Fruit fly (Drosophila melanogaster): ENCODE measurements around the gene CG6293.

CG6293 gene

dm6 chr3R:10268865-10269442, 42.5 kb downstream of the CG6293 start (continued):
- peak; percentile 11 for TF ChIP-seq nerfin-1 (tag; optimal IDR thresholded peaks at IDR 0.05)
- TF ChIP-seq cad (GFP tag; optimal IDR thresholded peaks at IDR 0.05) = no peak
- peak; percentile 14 for TF ChIP-seq zen (tag; optimal IDR thresholded peaks at IDR 0.05)
- peak; percentile 54; the same call in 1 of the 2 replicates for TF ChIP-seq CG43689 (GFP tag; IDR thresholded peaks at IDR 0.05)
- peak; percentile 72 for TF ChIP-seq Taf1 (GFP tag; IDR thresholded peaks at IDR 0.05)
- no peak for TF ChIP-seq HLH4C (GFP tag; IDR thresholded peaks at IDR 0.05; ENCODE audit: partially characterized antibody)
- TF ChIP-seq sima (GFP tag; optimal IDR thresholded peaks at IDR 0.05) = no peak
- TF ChIP-seq pita (GFP tag; optimal IDR thresholded peaks at IDR 0.05) = no peak
- 0 out of 3 replicates have a peak, but pooled peaks have one; percentile 55 for TF ChIP-seq CG3726 (GFP tag; IDR thresholded peaks at IDR 0.05)
- peak; percentile 88 for TF ChIP-seq sd (tag; optimal IDR thresholded peaks at IDR 0.05)
- no peak for TF ChIP-seq nau (GFP tag; optimal IDR thresholded peaks at IDR 0.05)
- peak; percentile 70 for TF ChIP-seq CG15269 (tag; optimal IDR thresholded peaks at IDR 0.05)
- no peak for TF ChIP-seq Tbp (GFP tag; optimal IDR thresholded peaks at IDR 0.05)
- TF ChIP-seq vvl (GFP tag; IDR thresholded peaks at IDR 0.05) = peak; percentile 90
- no peak for TF ChIP-seq ac (GFP tag; optimal IDR thresholded peaks at IDR 0.05)
- no peak for TF ChIP-seq CG10959 (GFP tag; IDR thresholded peaks at IDR 0.05)
- TF ChIP-seq CTCF (GFP tag; optimal IDR thresholded peaks at IDR 0.05) = no peak
- TF ChIP-seq CG1529 (GFP tag; optimal IDR thresholded peaks at IDR 0.05) = peak; percentile 44
- TF ChIP-seq ftz-f1 (GFP tag; optimal IDR thresholded peaks at IDR 0.05) = no peak
- TF ChIP-seq tx (GFP tag; optimal IDR thresholded peaks at IDR 0.05) = no peak
- TF ChIP-seq croc (GFP tag; conservative IDR thresholded peaks at IDR 0.05) = no peak; the same call in 2 of the 3 replicates
- no peak for TF ChIP-seq CG4360 (GFP tag; IDR thresholded peaks at IDR 0.05)
- TF ChIP-seq CG16779 (GFP tag; IDR thresholded peaks at IDR 0.05) = peak; percentile 68; the same call in 1 of the 2 replicates
- peak; percentile 15 for TF ChIP-seq CG17568 (GFP tag; optimal IDR thresholded peaks at IDR 0.05)
- TF ChIP-seq CG1603 (tag; optimal IDR thresholded peaks at IDR 0.05) = peak; percentile 65
- peak; percentile 57 for TF ChIP-seq Atf3 (GFP tag; optimal IDR thresholded peaks at IDR 0.05)
- peak; percentile 82 for TF ChIP-seq Rfx (GFP tag; IDR thresholded peaks at IDR 0.05)
- TF ChIP-seq CG13894 (tag; optimal IDR thresholded peaks at IDR 0.05) = no peak
- TF ChIP-seq CG18011 (GFP tag; optimal IDR thresholded peaks at IDR 0.05) = no peak
- TF ChIP-seq CG6765 (GFP tag; optimal IDR thresholded peaks at IDR 0.05) = no peak
- TF ChIP-seq CG2202 (tag; optimal IDR thresholded peaks at IDR 0.05) = no peak
- peak; percentile 71 for TF ChIP-seq CG2678 (tag; optimal IDR thresholded peaks at IDR 0.05)
- no peak for TF ChIP-seq Hand (GFP tag; optimal IDR thresholded peaks at IDR 0.05)
- peak; percentile 80 for TF ChIP-seq lmd (GFP tag; IDR thresholded peaks at IDR 0.05)
- peak; percentile 43 for TF ChIP-seq chn (GFP tag; optimal IDR thresholded peaks at IDR 0.05)
- peak; percentile 62 for TF ChIP-seq Hsf (GFP tag; optimal IDR thresholded peaks at IDR 0.05)
- peak; percentile 2 for TF ChIP-seq CG17802 (tag; optimal IDR thresholded peaks at IDR 0.05)
- peak; percentile 37; the same call in 1 of the 2 replicates for TF ChIP-seq danr (GFP tag; IDR thresholded peaks at IDR 0.05)
- TF ChIP-seq dimm (GFP tag; IDR thresholded peaks at IDR 0.05) = peak; percentile 49
- peak; percentile 41 for TF ChIP-seq CG3838 (GFP tag; optimal IDR thresholded peaks at IDR 0.05)
- TF ChIP-seq CG32772 (GFP tag; IDR thresholded peaks at IDR 0.05) = peak; percentile 77
- TF ChIP-seq az2 (GFP tag; optimal IDR thresholded peaks at IDR 0.05) = peak; percentile 34
- peak; percentile 71 for TF ChIP-seq ara (GFP tag; IDR thresholded peaks at IDR 0.05)
- TF ChIP-seq CG7839 (tag; optimal IDR thresholded peaks at IDR 0.05) = peak; percentile 75
- TF ChIP-seq Chrac-16 (GFP tag; optimal IDR thresholded peaks at IDR 0.05) = peak; percentile 46
- TF ChIP-seq so (GFP tag; IDR thresholded peaks at IDR 0.05) = peak; percentile 76
- TF ChIP-seq Usf (GFP tag; optimal IDR thresholded peaks at IDR 0.05) = peak; percentile 23
- peak; percentile 76 for TF ChIP-seq CG6689 (GFP tag; IDR thresholded peaks at IDR 0.05)
- peak; percentile 74 for TF ChIP-seq oc (tag; optimal IDR thresholded peaks at IDR 0.05)
- peak; percentile 11 for TF ChIP-seq CG16863 (GFP tag; optimal IDR thresholded peaks at IDR 0.05)
- TF ChIP-seq CG8765 (GFP tag; IDR thresholded peaks at IDR 0.05) = no peak
- TF ChIP-seq ap (GFP tag; IDR thresholded peaks at IDR 0.05) = peak; percentile 62

Measured in whole organism, embryonic.